Fruit fly (Drosophila melanogaster): ENCODE results near the gene Tmtc1.

Gene Tmtc1

DNA sequence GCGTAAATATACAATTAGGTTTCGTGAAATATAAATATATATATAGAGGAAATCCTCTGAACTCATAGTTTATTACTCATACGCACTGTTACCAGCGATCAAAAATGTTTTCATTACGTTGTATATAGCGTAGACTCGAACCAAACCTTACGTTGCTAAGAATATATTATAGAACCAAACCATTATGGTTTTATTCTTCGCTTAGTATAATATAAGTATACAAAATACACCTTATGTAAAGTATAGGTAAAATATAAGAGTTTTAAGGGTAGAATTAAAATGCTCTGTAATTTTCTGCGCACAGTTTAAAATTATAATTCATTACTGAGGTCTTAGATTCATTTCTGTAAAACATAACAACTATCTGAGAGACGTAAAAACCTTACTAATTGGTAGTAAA lies 46.9 kb downstream of the Tmtc1 start (continued):
- no peak for TF ChIP-seq Hr51 (GFP tag; optimal IDR thresholded peaks at IDR 0.05)
- TF ChIP-seq CG13287 (GFP tag; IDR thresholded peaks at IDR 0.05; ENCODE audit: partially characterized antibody) = peak; percentile 27; the same call in 1 of the 2 replicates
- no peak for TF ChIP-seq CG6689 (GFP tag; IDR thresholded peaks at IDR 0.05)
- TF ChIP-seq CG8478 (optimal IDR thresholded peaks at IDR 0.05) = no peak
- TF ChIP-seq CG2712 (tag; optimal IDR thresholded peaks at IDR 0.05) = no peak
- TF ChIP-seq CG34422 (GFP tag; IDR thresholded peaks at IDR 0.05) = no peak
- TF ChIP-seq abd-A (tag; optimal IDR thresholded peaks at IDR 0.05) = no peak
- TF ChIP-seq amos (GFP tag; IDR thresholded peaks at IDR 0.05; ENCODE audit: partially characterized antibody) = peak; percentile 44
- TF ChIP-seq corto (GFP tag; optimal IDR thresholded peaks at IDR 0.05) = no peak
- TF ChIP-seq row (GFP tag; IDR thresholded peaks at IDR 0.05) = peak; percentile 19; the same call in 1 of the 3 replicates
- no peak for TF ChIP-seq MBD-R2 (GFP tag; IDR thresholded peaks at IDR 0.05)
- no peak for TF ChIP-seq Rfx (GFP tag; IDR thresholded peaks at IDR 0.05)
- TF ChIP-seq gce (GFP tag; IDR thresholded peaks at IDR 0.05) = no peak
- TF ChIP-seq CG1024 (GFP tag; IDR thresholded peaks at IDR 0.05) = no peak
- peak; percentile 19 for TF ChIP-seq CG11504 (tag; optimal IDR thresholded peaks at IDR 0.05)
- TF ChIP-seq sd (tag; optimal IDR thresholded peaks at IDR 0.05) = no peak
- TF ChIP-seq CG8290 (GFP tag; optimal IDR thresholded peaks at IDR 0.05) = no peak
- TF ChIP-seq CG8290 (tag; optimal IDR thresholded peaks at IDR 0.05) = no peak
- TF ChIP-seq lab (GFP tag; optimal IDR thresholded peaks at IDR 0.05) = no peak
- TF ChIP-seq Gug (GFP tag; IDR thresholded peaks at IDR 0.05) = no peak
- no peak for TF ChIP-seq hb (GFP tag; IDR thresholded peaks at IDR 0.05; ENCODE audit: partially characterized antibody)
- no peak for TF ChIP-seq scrt (GFP tag; optimal IDR thresholded peaks at IDR 0.05)
- TF ChIP-seq CG11456 (GFP tag; IDR thresholded peaks at IDR 0.05) = no peak
- TF ChIP-seq Lhr (GFP tag; optimal IDR thresholded peaks at IDR 0.05) = no peak
- no peak for TF ChIP-seq CG31224 (GFP tag; IDR thresholded peaks at IDR 0.05)
- peak; percentile 59 for TF ChIP-seq pita (GFP tag; optimal IDR thresholded peaks at IDR 0.05)
- no peak for TF ChIP-seq H2.0 (GFP tag; IDR thresholded peaks at IDR 0.05)
- no peak for TF ChIP-seq CG1647 (GFP tag; optimal IDR thresholded peaks at IDR 0.05)
- TF ChIP-seq Hr3 (GFP tag; optimal IDR thresholded peaks at IDR 0.05) = no peak
- no peak for TF ChIP-seq CG7928 (GFP tag; optimal IDR thresholded peaks at IDR 0.05)
- TF ChIP-seq ash1 (GFP tag; optimal IDR thresholded peaks at IDR 0.05) = no peak
- peak; percentile 84 for TF ChIP-seq CG7372 (GFP tag; IDR thresholded peaks at IDR 0.05)
- TF ChIP-seq knrl (GFP tag; IDR thresholded peaks at IDR 0.05; ENCODE audit: partially characterized antibody) = peak; percentile 41; the same call in 1 of the 3 replicates
- TF ChIP-seq C15 (GFP tag; IDR thresholded peaks at IDR 0.05) = no peak

DNA sequence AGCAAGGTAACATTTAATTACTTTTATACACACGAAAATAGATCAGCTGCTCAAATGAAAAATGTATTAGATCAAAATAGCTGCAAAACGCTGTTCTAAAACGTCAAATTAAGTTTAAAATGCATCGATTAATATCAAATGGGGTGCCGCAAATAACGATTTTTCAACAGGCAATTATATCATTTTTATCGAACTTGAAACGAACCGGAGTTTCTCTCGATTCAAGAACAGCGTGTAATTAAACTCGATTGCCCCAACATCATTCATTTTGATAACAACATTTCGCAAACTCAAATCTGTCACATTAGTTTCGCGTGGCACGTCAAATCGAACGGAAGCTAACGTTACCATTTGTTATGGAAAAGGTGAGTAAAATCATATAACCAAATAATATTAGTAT lies 47.8 kb downstream of the Tmtc1 start, which contains the start of gene CG31689:
Gene CG31689 (plus strand): TSS at position 301 of the 400 bp plus-strand sequence.
- TF ChIP-seq corto (GFP tag; optimal IDR thresholded peaks at IDR 0.05) = no peak
- TF ChIP-seq CG12071 (GFP tag; optimal IDR thresholded peaks at IDR 0.05) = no peak
- no peak for TF ChIP-seq stc (GFP tag; IDR thresholded peaks at IDR 0.05)
- no peak for TF ChIP-seq Ets97D (GFP tag; optimal IDR thresholded peaks at IDR 0.05)
- no peak for TF ChIP-seq Optix (GFP tag; IDR thresholded peaks at IDR 0.05)
- no peak for TF ChIP-seq toy (GFP tag; IDR thresholded peaks at IDR 0.05)
- TF ChIP-seq ken (GFP tag; IDR thresholded peaks at IDR 0.05) = no peak
- TF ChIP-seq CG12942 (GFP tag; optimal IDR thresholded peaks at IDR 0.05) = no peak
- no peak for TF ChIP-seq lola (GFP tag; optimal IDR thresholded peaks at IDR 0.05)
- TF ChIP-seq CG2129 (GFP tag; IDR thresholded peaks at IDR 0.05; ENCODE audit: partially characterized antibody) = no peak
